Fruit fly (Drosophila melanogaster): ENCODE measurements around the gene Task6.

The Task6 gene

dm6 chr3R:13672898-13673297 is 1.4 kb downstream of the Task6 start (continued):
- TF ChIP-seq CG8290 (GFP tag; optimal IDR thresholded peaks at IDR 0.05): peak; percentile 82
- peak in 1 of 2 experiments; percentile 92 for TF ChIP-seq CG8290 (tag; optimal IDR thresholded peaks at IDR 0.05)
- TF ChIP-seq CG10267 (tag; optimal IDR thresholded peaks at IDR 0.05): no peak

dm6 chr3R:13665992-13666391 is 8.3 kb downstream of the Task6 start:
- TF ChIP-seq ssp (GFP tag; IDR thresholded peaks at IDR 0.05) (no peak), pzg (GFP tag; optimal IDR thresholded peaks at IDR 0.05) (no peak), Ets65A (GFP tag) (peak; percentile 53), Med (GFP tag) (peak; percentile 43)

dm6 chr3R:13662149-13662548 is 12.2 kb downstream of the Task6 start:
- TF ChIP-seq CG12769 (tag; optimal IDR thresholded peaks at IDR 0.05): no peak
- TF ChIP-seq Ets65A (GFP tag): peak; percentile 64
- TF ChIP-seq Dbx (GFP tag; IDR thresholded peaks at IDR 0.05): 0 out of 3 replicates have a peak, but pooled peaks have one; percentile 12
- 0 out of 2 replicates have a peak, but pooled peaks have one; percentile 7 for TF ChIP-seq danr (GFP tag; IDR thresholded peaks at IDR 0.05)
- TF ChIP-seq crol (GFP tag; IDR thresholded peaks at IDR 0.05): peak; percentile 60

dm6 chr3R:13660924-13661659 is 13.2 kb downstream of the Task6 start, which contains the start of gene B52:
B52 (plus strand) TSS chr3R:13661311.
- TF ChIP-seq CG8281 (tag; optimal IDR thresholded peaks at IDR 0.05) (peak; percentile 11), HLH54F (GFP tag; optimal IDR thresholded peaks at IDR 0.05) (peak; percentile 44), MTF-1 (GFP tag; optimal IDR thresholded peaks at IDR 0.05; ENCODE audit: borderline replicate concordance) (peak; percentile 87), CG10543 (GFP tag; optimal IDR thresholded peaks at IDR 0.05) (peak; percentile 68), tap (tag; optimal IDR thresholded peaks at IDR 0.05) (no peak), zfh1 (GFP tag; IDR thresholded peaks at IDR 0.05) (peak; percentile 77), shn (GFP tag; optimal IDR thresholded peaks at IDR 0.05) (peak; percentile 56), Dll (GFP tag; IDR thresholded peaks at IDR 0.05; ENCODE audit: partially characterized antibody) (0 out of 4 replicates have a peak, but pooled peaks have one; percentile 47), CG13296 (GFP tag; optimal IDR thresholded peaks at IDR 0.05) (peak; percentile 82), Lhr (GFP tag; optimal IDR thresholded peaks at IDR 0.05) (peak; percentile 41), Scr (GFP tag; IDR thresholded peaks at IDR 0.05; ENCODE audit: partially characterized antibody) (peak; percentile 55), CG6654 (GFP tag; optimal IDR thresholded peaks at IDR 0.05) (no peak), bigmax (GFP tag; optimal IDR thresholded peaks at IDR 0.05) (peak; percentile 51), ase (GFP tag; IDR thresholded peaks at IDR 0.05) (peak; percentile 46; the same call in 1 of the 3 replicates), mld (GFP tag; IDR thresholded peaks at IDR 0.05; ENCODE audit: partially characterized antibody) (0 out of 3 replicates have a peak, but pooled peaks have one; percentile 24), Dp (GFP tag; optimal IDR thresholded peaks at IDR 0.05) (peak; percentile 15), CG4707 (GFP tag; optimal IDR thresholded peaks at IDR 0.05) (peak; percentile 82), sc (optimal IDR thresholded peaks at IDR 0.05) (no peak), sc (GFP tag; optimal IDR thresholded peaks at IDR 0.05) (peak; percentile 23), Myb (GFP tag; optimal IDR thresholded peaks at IDR 0.05) (peak; percentile 35), CG10979 (tag; optimal IDR thresholded peaks at IDR 0.05) (peak; percentile 32), Trl (optimal IDR thresholded peaks at IDR 0.05) (no peak), Trl (GFP tag; optimal IDR thresholded peaks at IDR 0.05) (peak; percentile 51), CG9609 (GFP tag; optimal IDR thresholded peaks at IDR 0.05) (peak; percentile 48), tup (GFP tag; optimal IDR thresholded peaks at IDR 0.05) (no peak), CG13424 (tag; optimal IDR thresholded peaks at IDR 0.05) (peak; percentile 17), Hey (tag; optimal IDR thresholded peaks at IDR 0.05) (peak; percentile 70), CG10267 (tag; optimal IDR thresholded peaks at IDR 0.05) (peak; percentile 37), kah (GFP tag; optimal IDR thresholded peaks at IDR 0.05) (peak; percentile 70), CG3065 (GFP tag; optimal IDR thresholded peaks at IDR 0.05) (peak; percentile 25), CG33213 (GFP tag; optimal IDR thresholded peaks at IDR 0.05) (peak; percentile 72), CG1602 (GFP tag; optimal IDR thresholded peaks at IDR 0.05) (peak; percentile 25), cg (GFP tag; optimal IDR thresholded peaks at IDR 0.05) (peak; percentile 92), CG9215 (GFP tag; IDR thresholded peaks at IDR 0.05) (peak; percentile 39; the same call in 1 of the 2 replicates)
